Fruit fly (Drosophila melanogaster): Measurements from ENCODE around the gene CG43861.

DNA sequence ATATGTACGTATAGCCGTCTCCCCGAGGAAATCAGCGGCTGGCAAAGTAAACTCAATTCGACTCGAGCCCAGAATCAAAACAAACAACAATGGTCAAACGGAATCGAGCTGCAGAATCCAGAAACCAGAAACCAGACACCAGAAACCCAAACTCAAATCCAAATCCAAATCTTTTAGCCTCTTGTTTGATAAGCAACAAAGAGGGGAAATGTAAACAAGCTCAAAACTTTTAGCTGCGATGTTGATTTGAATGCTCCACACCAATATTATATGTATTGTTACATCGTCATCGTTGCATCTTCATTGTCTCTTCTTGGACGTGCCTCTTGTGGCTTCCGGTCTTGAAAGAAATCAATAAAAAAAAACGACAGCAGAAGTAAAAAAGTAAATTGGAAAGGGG lies 67.5 kb downstream of the CG43861 start:
- TF ChIP-seq dsf (GFP tag; optimal IDR thresholded peaks at IDR 0.05; ENCODE audit: borderline replicate concordance) (no peak), psq (GFP tag; optimal IDR thresholded peaks at IDR 0.05) (no peak), CG32264 (GFP tag; optimal IDR thresholded peaks at IDR 0.05) (no peak), tai (GFP tag; optimal IDR thresholded peaks at IDR 0.05) (no peak), jim (GFP tag; optimal IDR thresholded peaks at IDR 0.05) (no peak), Sp1 (GFP tag; optimal IDR thresholded peaks at IDR 0.05) (no peak), fru (GFP tag; optimal IDR thresholded peaks at IDR 0.05) (peak; percentile 11), CG9705 (GFP tag; optimal IDR thresholded peaks at IDR 0.05) (no peak), Dfd (GFP tag; optimal IDR thresholded peaks at IDR 0.05) (no peak)
